Fruit fly (Drosophila melanogaster) S2 (cell line): ENCODE data around the gene RpL15.

ENCODE experiments used
- CG8478 ChIP-seq: fragments of >200 bp; optimal IDR thresholded peaks from 2 replicates; lab custom pipeline; 2018
- CTCF ChIP-seq, 2 experiments: fragments of >200 bp; optimal IDR thresholded peaks; 2 replicates each; lab custom pipeline; 2018

DNA sequence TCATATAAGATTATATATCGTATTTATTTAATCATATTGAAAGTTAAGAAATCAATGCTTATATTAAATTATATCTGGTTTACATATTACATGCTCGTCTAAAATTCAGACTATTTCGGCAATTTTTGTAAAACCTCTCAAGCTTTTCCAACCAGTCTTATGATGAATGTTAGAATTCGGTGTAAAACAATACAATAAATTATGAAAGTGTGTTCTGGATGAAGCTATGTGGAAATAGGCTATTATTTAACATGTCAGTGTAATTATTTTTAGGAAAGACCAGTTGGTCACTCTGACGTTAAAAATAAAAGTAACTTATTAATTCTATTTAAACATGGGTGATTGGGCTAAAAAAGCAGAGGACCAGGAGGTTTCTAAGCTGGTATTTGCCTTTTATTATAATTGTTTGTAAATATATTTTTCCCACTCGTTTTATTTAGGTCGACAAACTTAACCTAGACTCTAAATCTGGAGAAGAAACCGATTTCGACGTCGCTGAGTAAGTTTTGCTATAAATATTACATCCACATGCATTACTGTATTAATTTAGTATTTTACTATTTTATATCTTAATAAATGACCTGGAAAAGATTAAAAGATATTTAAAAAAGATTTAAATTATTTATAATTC is 12.1 kb downstream of the RpL15 start, which contains the start of gene Dbp80:
- TF ChIP-seq CG8478 (lab: Kevin White, UChicago) (no peak), CTCF (optimal IDR thresholded peaks at IDR 0.05; lab: Kevin White, UChicago) (no peak)
